Worm (Caenorhabditis elegans): ENCODE measurements around the gene elo-4.

- TF ChIP-seq nhr-6 (tag; optimal IDR thresholded peaks at IDR 0.05), result no peak
- no peak for TF ChIP-seq unc-55 (GFP tag; optimal IDR thresholded peaks at IDR 0.05)
Observed at ce11 chrIII:9326528-9326927, 7.5 kb downstream of the elo-4 start.
